Fruit fly (Drosophila melanogaster) whole organism, embryonic: ENCODE data around the gene alpha-PheRS.

Experiments
- Atf-2 ChIP-seq: fragments of 200-800 bp; sonication (Bioruptor generic); optimal IDR thresholded peaks from 2 replicates; lab custom pipeline; 2016; ENCODE audit warnings: missing biosample characterization, missing genetic modification characterization
- Bteb2 ChIP-seq: fragments of 200-800 bp; sonication (Bioruptor generic); optimal IDR thresholded peaks from 2 replicates; lab custom pipeline; 2016; ENCODE audit warnings: missing biosample characterization, missing genetic modification characterization
- C15 ChIP-seq: fragments of 200-800 bp; sonication (Bioruptor generic); IDR thresholded peaks from 3 replicates; pipeline ENCODE4 v1.3.6; 2022; ENCODE audit warnings: missing biosample characterization, missing genetic modification characterization
- CG1024 ChIP-seq: fragments of 200-800 bp; sonication (Bioruptor generic); IDR thresholded peaks from 2 replicates; pipeline ENCODE4 v1.3.6; 2022; ENCODE audit warnings: missing biosample characterization, missing genetic modification characterization
- CG10654 ChIP-seq: fragments of 200-800 bp; sonication (Bioruptor generic); optimal IDR thresholded peaks from 2 replicates; lab custom pipeline; 2016; ENCODE audit warnings: missing biosample characterization, missing genetic modification characterization
- CG11085 ChIP-seq: fragments of 200-800 bp; sonication (Bioruptor generic); IDR thresholded peaks from 2 replicates; pipeline ENCODE4 v1.3.6; 2022; ENCODE audit warnings: missing biosample characterization, missing genetic modification characterization
- CG11093 ChIP-seq: fragments of 200-800 bp; sonication (Bioruptor generic); IDR thresholded peaks from 3 replicates; pipeline ENCODE4 v1.3.6; 2022; ENCODE audit warnings: missing biosample characterization, missing genetic modification characterization
- CG11247 ChIP-seq: fragments of 200-800 bp; sonication (Bioruptor generic); IDR thresholded peaks from 2 replicates; pipeline ENCODE4 v1.3.6; 2022; ENCODE audit warnings: missing biosample characterization, missing genetic modification characterization
- CG11696 ChIP-seq: fragments of 200-800 bp; sonication (Bioruptor generic); IDR thresholded peaks from 2 replicates; pipeline ENCODE4 v1.3.6; 2022; ENCODE audit warnings: missing biosample characterization, missing genetic modification characterization
- CG12071 ChIP-seq: fragments of 200-800 bp; sonication (Bioruptor generic); optimal IDR thresholded peaks from 3 replicates; lab custom pipeline; 2018; ENCODE audit warnings: missing biosample characterization, mild to moderate bottlenecking, missing genetic modification characterization
- CG12659 ChIP-seq: fragments of 200-800 bp; sonication (Bioruptor generic); optimal IDR thresholded peaks from 3 replicates; lab custom pipeline; 2017; ENCODE audit warnings: mild to moderate bottlenecking, missing biosample characterization, missing genetic modification reagents, missing genetic modification characterization
- CG15601 ChIP-seq: fragments of 200-800 bp; sonication (Bioruptor generic); optimal IDR thresholded peaks from 3 replicates; lab custom pipeline; 2019; ENCODE audit warnings: missing biosample characterization, mild to moderate bottlenecking, missing genetic modification characterization, moderate library complexity
- CG1602 ChIP-seq: fragments of 200-800 bp; sonication (Bioruptor generic); optimal IDR thresholded peaks from 3 replicates; lab custom pipeline; 2016; ENCODE audit warnings: missing biosample characterization, missing genetic modification characterization
- CG16813 ChIP-seq: fragments of 200-800 bp; sonication (Bioruptor generic); IDR thresholded peaks from 3 replicates; pipeline ENCODE4 v1.3.6; 2022; ENCODE audit warnings: missing biosample characterization, missing genetic modification characterization; ENCODE audit not compliant: partially characterized antibody
- CG16863 ChIP-seq: fragments of 200-800 bp; sonication (Bioruptor generic); optimal IDR thresholded peaks from 3 replicates; lab custom pipeline; 2016; ENCODE audit warnings: missing biosample characterization, missing genetic modification characterization
- CG17328 ChIP-seq: fragments of 200-800 bp; sonication (Bioruptor generic); IDR thresholded peaks from 2 replicates; pipeline ENCODE4 v1.3.6; 2022; ENCODE audit warnings: missing biosample characterization, missing genetic modification characterization
- CG17612 ChIP-seq: fragments of 200-800 bp; sonication (Bioruptor generic); IDR thresholded peaks from 2 replicates; pipeline ENCODE4 v1.3.6; 2022; ENCODE audit warnings: missing biosample characterization, missing genetic modification characterization
- CG2120 ChIP-seq: fragments of 200-800 bp; sonication (Bioruptor generic); optimal IDR thresholded peaks from 3 replicates; lab custom pipeline; 2016; ENCODE audit warnings: missing biosample characterization, missing genetic modification characterization
- CG3065 ChIP-seq: fragments of 200-800 bp; sonication (Bioruptor generic); optimal IDR thresholded peaks from 2 replicates; lab custom pipeline; 2016; ENCODE audit warnings: missing biosample characterization, missing genetic modification characterization
- CG33557 ChIP-seq: fragments of 200-800 bp; sonication (Bioruptor generic); optimal IDR thresholded peaks from 2 replicates; lab custom pipeline; 2019; ENCODE audit warnings: missing biosample characterization, mild to moderate bottlenecking, missing genetic modification characterization, moderate library complexity
- CG4820 ChIP-seq: fragments of 200-800 bp; sonication (Bioruptor generic); optimal IDR thresholded peaks from 3 replicates; lab custom pipeline; 2016; ENCODE audit warnings: missing biosample characterization, missing genetic modification characterization
- CG6254 ChIP-seq: fragments of 200-800 bp; sonication (Bioruptor generic); optimal IDR thresholded peaks from 3 replicates; lab custom pipeline; 2017; ENCODE audit warnings: mild to moderate bottlenecking, missing biosample characterization, missing genetic modification reagents, missing genetic modification characterization
- CG6272 ChIP-seq: fragments of 200-800 bp; sonication (Bioruptor generic); IDR thresholded peaks from 2 replicates; pipeline ENCODE4 v1.3.6; 2022; ENCODE audit warnings: missing biosample characterization, missing genetic modification characterization
- CG8388 ChIP-seq: fragments of 200-800 bp; sonication (Bioruptor generic); optimal IDR thresholded peaks from 2 replicates; lab custom pipeline; 2019; ENCODE audit warnings: missing biosample characterization, mild to moderate bottlenecking, missing genetic modification characterization, moderate library complexity
- CG9797 ChIP-seq: fragments of 200-800 bp; sonication (Bioruptor generic); optimal IDR thresholded peaks from 3 replicates; lab custom pipeline; 2018; ENCODE audit warnings: missing biosample characterization, mild to moderate bottlenecking, missing genetic modification characterization
- CHES-1-like ChIP-seq: fragments of 200-800 bp; sonication (Bioruptor generic); optimal IDR thresholded peaks from 2 replicates; lab custom pipeline; 2016; ENCODE audit warnings: missing biosample characterization, missing genetic modification characterization
- H2.0 ChIP-seq: fragments of 200-800 bp; sonication (Bioruptor generic); IDR thresholded peaks from 2 replicates; pipeline ENCODE4 v1.3.6; 2022; ENCODE audit warnings: missing biosample characterization, missing genetic modification characterization
- HLH4C ChIP-seq: fragments of 200-800 bp; sonication (Bioruptor generic); IDR thresholded peaks from 3 replicates; pipeline ENCODE4 v1.3.6; 2022; ENCODE audit warnings: missing biosample characterization, missing genetic modification characterization; ENCODE audit not compliant: partially characterized antibody
- NK7.1 ChIP-seq: fragments of 200-800 bp; sonication (Bioruptor generic); optimal IDR thresholded peaks from 3 replicates; lab custom pipeline; 2016; ENCODE audit warnings: missing biosample characterization, missing genetic modification characterization
- Rfx ChIP-seq: fragments of 200-800 bp; sonication (Bioruptor generic); IDR thresholded peaks from 2 replicates; pipeline ENCODE4 v1.3.6; 2022; ENCODE audit warnings: missing biosample characterization, missing genetic modification characterization
- Sry-β ChIP-seq: fragments of 200-800 bp; sonication (Bioruptor generic); optimal IDR thresholded peaks from 2 replicates; lab custom pipeline; 2018; ENCODE audit warnings: missing biosample characterization, mild to moderate bottlenecking, missing genetic modification characterization, moderate library complexity
- abd-A ChIP-seq: fragments of 200-800 bp; sonication (Bioruptor generic); optimal IDR thresholded peaks from 3 replicates; lab custom pipeline; 2019; ENCODE audit warnings: missing biosample characterization, mild to moderate bottlenecking, missing genetic modification characterization, moderate library complexity
- bbx ChIP-seq: fragments of 200-800 bp; sonication (Bioruptor generic); IDR thresholded peaks from 2 replicates; pipeline ENCODE4 v1.3.6; 2022; ENCODE audit warnings: missing biosample characterization, missing genetic modification characterization; ENCODE audit not compliant: partially characterized antibody
- bcd ChIP-seq: fragments of 200-800 bp; sonication (Bioruptor generic); optimal IDR thresholded peaks from 2 replicates; lab custom pipeline; 2017; ENCODE audit warnings: missing biosample characterization, mild to moderate bottlenecking, missing genetic modification characterization
- br ChIP-seq: fragments of >200 bp; optimal IDR thresholded peaks from 2 replicates; lab custom pipeline; 2017
- chif ChIP-seq, 2 experiments: fragments of 200-800 bp; sonication (Bioruptor generic); optimal IDR thresholded peaks; 3 replicates each; lab custom pipeline; 2016; ENCODE audit warnings: missing biosample characterization in 2 of 2, missing genetic modification characterization in 2 of 2
- corto ChIP-seq: fragments of 200-800 bp; sonication (Bioruptor generic); optimal IDR thresholded peaks from 2 replicates; lab custom pipeline; 2016; ENCODE audit warnings: missing biosample characterization, mild to moderate bottlenecking, missing genetic modification characterization, moderate library complexity
- crc ChIP-seq: fragments of 200-800 bp; sonication (Bioruptor generic); optimal IDR thresholded peaks from 2 replicates; lab custom pipeline; 2016; ENCODE audit warnings: missing biosample characterization, missing genetic modification characterization
- dmrt99B ChIP-seq: fragments of 200-800 bp; sonication (Bioruptor generic); optimal IDR thresholded peaks from 2 replicates; lab custom pipeline; 2018; ENCODE audit warnings: missing biosample characterization, mild to moderate bottlenecking, missing genetic modification characterization, moderate library complexity
- eve ChIP-seq, 2 experiments: fragments of >200 bp; optimal IDR thresholded peaks; 2 replicates each; lab custom pipeline; 2017; ENCODE audit warnings: missing biosample characterization in 2 of 2, missing genetic modification characterization in 2 of 2
- grau ChIP-seq: fragments of 200-800 bp; optimal IDR thresholded peaks from 3 replicates; lab custom pipeline; 2019; ENCODE audit warnings: missing biosample characterization, mild to moderate bottlenecking, missing genetic modification characterization, moderate library complexity
- h ChIP-seq: fragments of >200 bp; optimal IDR thresholded peaks from 2 replicates; lab custom pipeline; 2017
- ham ChIP-seq: fragments of 200-800 bp; sonication (Bioruptor generic); IDR thresholded peaks from 2 replicates; pipeline ENCODE4 v1.3.6; 2022; ENCODE audit warnings: missing biosample characterization, missing genetic modification characterization
- hth ChIP-seq: fragments of >200 bp; optimal IDR thresholded peaks from 2 replicates; lab custom pipeline; 2017; ENCODE audit warnings: inconsistent platforms
- inv ChIP-seq: fragments of 200-800 bp; sonication (Bioruptor generic); IDR thresholded peaks from 2 replicates; pipeline ENCODE4 v1.3.6; 2022; ENCODE audit warnings: missing biosample characterization, missing genetic modification characterization; ENCODE audit not compliant: partially characterized antibody
- klu ChIP-seq: fragments of 200-800 bp; sonication (Bioruptor generic); IDR thresholded peaks from 2 replicates; pipeline ENCODE4 v1.3.6; 2022; ENCODE audit warnings: missing biosample characterization, missing genetic modification characterization
- pum ChIP-seq: fragments of 200-800 bp; sonication (Bioruptor generic); optimal IDR thresholded peaks from 2 replicates; lab custom pipeline; 2016; ENCODE audit warnings: missing biosample characterization, missing genetic modification characterization
- run ChIP-seq: fragments of 200-800 bp; sonication (Bioruptor generic); optimal IDR thresholded peaks from 3 replicates; lab custom pipeline; 2018; ENCODE audit warnings: missing biosample characterization, mild to moderate bottlenecking, missing genetic modification characterization
- tin ChIP-seq: fragments of 200-800 bp; sonication (Bioruptor generic); optimal IDR thresholded peaks from 3 replicates; lab custom pipeline; 2016; ENCODE audit warnings: missing biosample characterization, missing genetic modification characterization
- tio ChIP-seq: fragments of 200-800 bp; sonication (Bioruptor generic); optimal IDR thresholded peaks from 2 replicates; lab custom pipeline; 2017; ENCODE audit warnings: missing biosample characterization, missing genetic modification characterization, inconsistent platforms
- tx ChIP-seq: fragments of 200-800 bp; sonication (Bioruptor generic); optimal IDR thresholded peaks from 2 replicates; lab custom pipeline; 2016; ENCODE audit warnings: missing biosample characterization, missing genetic modification characterization
- z ChIP-seq: fragments of 200-800 bp; sonication (Bioruptor generic); IDR thresholded peaks from 3 replicates; pipeline ENCODE4 v1.3.6; 2022; ENCODE audit warnings: missing biosample characterization, missing genetic modification characterization
- zen ChIP-seq: fragments of 200-800 bp; sonication (Bioruptor generic); optimal IDR thresholded peaks from 3 replicates; lab custom pipeline; 2018; ENCODE audit warnings: missing biosample characterization, mild to moderate bottlenecking, missing genetic modification characterization, moderate library complexity

The alpha-PheRS gene

dm6 chrX:8125224-8125649 is 20.2 kb downstream of the alpha-PheRS start (continued):
- TF ChIP-seq CG6272 (GFP tag; lab: Robert Waterston, UW) (0 out of 2 replicates have a peak, but pooled peaks have one; percentile 10), abd-A (tag; lab: Kevin White, UChicago) (no peak), tx (GFP tag; lab: Kevin White, UChicago) (no peak), CG16863 (no peak), pum (GFP tag; lab: Kevin White, UChicago) (no peak), CG17612 (GFP tag; lab: Robert Waterston, UW) (no peak), crc (no peak), br (lab: Kevin White, UChicago) (no peak), chif (GFP tag; optimal IDR thresholded peaks at IDR 0.05; lab: Kevin White, UChicago) (no peak), CG4820 (peak; percentile 24), H2.0 (GFP tag; lab: Robert Waterston, UW) (no peak), CG10654 (GFP tag; lab: Kevin White, UChicago) (peak; percentile 33), Rfx (GFP tag; lab: Robert Waterston, UW) (no peak), grau (peak; percentile 59), CG9797 (no peak), HLH4C (GFP tag; lab: Robert Waterston, UW) (no peak), NK7.1 (GFP tag; lab: Kevin White, UChicago) (no peak), dmrt99B (peak; percentile 77), CHES-1-like (GFP tag; lab: Kevin White, UChicago) (no peak), eve (GFP tag; optimal IDR thresholded peaks at IDR 0.05; lab: Kevin White, UChicago) (no peak), tin (GFP tag; lab: Kevin White, UChicago) (peak; percentile 49), run (tag; lab: Kevin White, UChicago) (no peak), CG1602 (GFP tag; lab: Kevin White, UChicago) (peak; percentile 18), h (lab: Kevin White, UChicago) (no peak), klu (no peak), Atf-2 (no peak), CG2120 (GFP tag; lab: Kevin White, UChicago) (no peak), Sry-β (GFP tag; lab: Kevin White, UChicago) (no peak), z (GFP tag; lab: Robert Waterston, UW) (no peak), zen (peak; percentile 47), CG1024 (GFP tag; lab: Robert Waterston, UW) (no peak), Bteb2 (GFP tag; lab: Kevin White, UChicago) (no peak), bcd (GFP tag; lab: Kevin White, UChicago) (peak; percentile 50), ham (GFP tag; lab: Robert Waterston, UW) (no peak), CG3065 (GFP tag; lab: Kevin White, UChicago) (no peak), tio (GFP tag; lab: Kevin White, UChicago) (no peak), CG11093 (GFP tag; lab: Robert Waterston, UW) (no peak), CG15601 (tag; lab: Kevin White, UChicago) (peak; percentile 38), CG12071 (no peak), CG6254 (GFP tag; lab: Kevin White, UChicago) (peak; percentile 59), CG11085 (GFP tag; lab: Robert Waterston, UW) (no peak), corto (GFP tag; lab: Kevin White, UChicago) (no peak), CG8388 (peak; percentile 62), inv (GFP tag; lab: Robert Waterston, UW) (no peak), CG11247 (GFP tag; lab: Robert Waterston, UW) (no peak), CG12659 (GFP tag; lab: Kevin White, UChicago) (peak; percentile 28), CG16813 (GFP tag; lab: Robert Waterston, UW) (no peak), hth (no peak), bbx (GFP tag; lab: Robert Waterston, UW) (no peak), CG17328 (GFP tag; lab: Robert Waterston, UW) (no peak), C15 (GFP tag; lab: Robert Waterston, UW) (no peak), CG11696 (GFP tag; lab: Robert Waterston, UW) (no peak), CG33557 (no peak)
